Fruit fly (Drosophila melanogaster) Kc167 (cell line): Measurements from ENCODE around the gene kra.

Experiments
- Myc ChIP-seq: fragments of >200 bp; optimal IDR thresholded peaks from 2 replicates; lab custom pipeline; 2017; ENCODE audit warnings: missing external identifiers
- Sin3A ChIP-seq: fragments of >200 bp; optimal IDR thresholded peaks from 2 replicates; lab custom pipeline; 2018; ENCODE audit warnings: missing external identifiers
- h ChIP-seq: fragments of >200 bp; optimal IDR thresholded peaks from 3 replicates; lab custom pipeline; 2018; ENCODE audit warnings: missing external identifiers
- insv ChIP-seq: fragments of >200 bp; optimal IDR thresholded peaks from 3 replicates; lab custom pipeline; 2018; ENCODE audit warnings: missing external identifiers
- psq ChIP-seq: fragments of >200 bp; optimal IDR thresholded peaks from 2 replicates; lab custom pipeline; 2017; ENCODE audit warnings: missing external identifiers
- ttk ChIP-seq: sonication (Bioruptor generic); optimal IDR thresholded peaks from 2 replicates; lab custom pipeline; 2017; ENCODE audit warnings: missing external identifiers

The kra gene

dm6 chr3R:5624115-5624878 is 23.4 kb upstream of the kra start, which contains the start of the genes Dph4, Spec2 and RpL13A:
Gene Dph4 (minus strand): TSS chr3R:5624125.
Gene Spec2 (minus strand): TSS chr3R:5624125.
Gene RpL13A (plus strand): TSS chr3R:5624474.
- TF ChIP-seq ttk (lab: Kevin White, UChicago) (no peak), insv (lab: Kevin White, UChicago) (no peak), h (lab: Kevin White, UChicago) (no peak), Myc (lab: Kevin White, UChicago) (no peak), Sin3A (lab: Kevin White, UChicago) (no peak), psq (lab: Kevin White, UChicago) (no peak)

- TF ChIP-seq Sin3A (lab: Kevin White, UChicago) (no peak), insv (lab: Kevin White, UChicago) (no peak), h (lab: Kevin White, UChicago) (no peak), Myc (lab: Kevin White, UChicago) (no peak), psq (lab: Kevin White, UChicago) (no peak), ttk (lab: Kevin White, UChicago) (no peak)
These were observed 22.2 kb upstream of the kra start for dm6 chr3R:5622985-5623630.

- TF ChIP-seq ttk (lab: Kevin White, UChicago), result no peak
- TF ChIP-seq insv (lab: Kevin White, UChicago), result no peak
- TF ChIP-seq psq (lab: Kevin White, UChicago), result no peak
- no peak for TF ChIP-seq Sin3A (lab: Kevin White, UChicago)
- no peak for TF ChIP-seq Myc (lab: Kevin White, UChicago)
- TF ChIP-seq h (lab: Kevin White, UChicago), result no peak
These were observed 21.4 kb upstream of the kra start for dm6 chr3R:5622406-5622752.

dm6 chr3R:5621714-5622405 is 20.9 kb upstream of the kra start:
- no peak for TF ChIP-seq h (lab: Kevin White, UChicago)
- TF ChIP-seq ttk (lab: Kevin White, UChicago), result no peak
- no peak for TF ChIP-seq psq (lab: Kevin White, UChicago)
- TF ChIP-seq insv (lab: Kevin White, UChicago), result no peak
- no peak for TF ChIP-seq Myc (lab: Kevin White, UChicago)
- no peak for TF ChIP-seq Sin3A (lab: Kevin White, UChicago)

- TF ChIP-seq ttk (lab: Kevin White, UChicago), result no peak
- no peak for TF ChIP-seq insv (lab: Kevin White, UChicago)
- no peak for TF ChIP-seq h (lab: Kevin White, UChicago)
- TF ChIP-seq psq (lab: Kevin White, UChicago), result no peak
- TF ChIP-seq Sin3A (lab: Kevin White, UChicago), result no peak
- no peak for TF ChIP-seq Myc (lab: Kevin White, UChicago)
These were observed 19.5 kb upstream of the kra start for dm6 chr3R:5620387-5620956.

dm6 chr3R:5617923-5618623 is 17.1 kb upstream of the kra start:
- no peak for TF ChIP-seq ttk (lab: Kevin White, UChicago)
- TF ChIP-seq insv (lab: Kevin White, UChicago), result no peak
- no peak for TF ChIP-seq Sin3A (lab: Kevin White, UChicago)
- no peak for TF ChIP-seq psq (lab: Kevin White, UChicago)
- no peak for TF ChIP-seq h (lab: Kevin White, UChicago)
- TF ChIP-seq Myc (lab: Kevin White, UChicago), result no peak

dm6 chr3R:5615484-5615883 is 14.5 kb upstream of the kra start:
- no peak for TF ChIP-seq h (lab: Kevin White, UChicago)
- no peak for TF ChIP-seq Myc (lab: Kevin White, UChicago)

- TF ChIP-seq psq (lab: Kevin White, UChicago) (no peak), ttk (lab: Kevin White, UChicago) (no peak), Sin3A (lab: Kevin White, UChicago) (no peak), Myc (lab: Kevin White, UChicago) (no peak), h (lab: Kevin White, UChicago) (no peak), insv (lab: Kevin White, UChicago) (no peak)
These were observed 12.1 kb upstream of the kra start, which contains the start of gene Atu for dm6 chr3R:5613114-5613443. Gene Atu (plus strand): TSS chr3R:5613358.

- TF ChIP-seq Sin3A (lab: Kevin White, UChicago), result no peak
- TF ChIP-seq psq (lab: Kevin White, UChicago), result no peak
- no peak for TF ChIP-seq Myc (lab: Kevin White, UChicago)
- no peak for TF ChIP-seq insv (lab: Kevin White, UChicago)
- TF ChIP-seq h (lab: Kevin White, UChicago), result no peak
- no peak for TF ChIP-seq ttk (lab: Kevin White, UChicago)
These were observed 11.6 kb upstream of the kra start, which contains the start of gene Rga for dm6 chr3R:5612372-5613113. Gene Rga (minus strand): TSS chr3R:5613112.

- no peak for TF ChIP-seq Sin3A (lab: Kevin White, UChicago)
- TF ChIP-seq ttk (lab: Kevin White, UChicago), result no peak
- TF ChIP-seq insv (lab: Kevin White, UChicago), result no peak
- no peak for TF ChIP-seq Myc (lab: Kevin White, UChicago)
- no peak for TF ChIP-seq psq (lab: Kevin White, UChicago)
- TF ChIP-seq h (lab: Kevin White, UChicago), result no peak
These were observed 10.8 kb upstream of the kra start for dm6 chr3R:5611733-5612132.
